Worm (Caenorhabditis elegans): Measurements from ENCODE around the gene pals-26.

DNA sequence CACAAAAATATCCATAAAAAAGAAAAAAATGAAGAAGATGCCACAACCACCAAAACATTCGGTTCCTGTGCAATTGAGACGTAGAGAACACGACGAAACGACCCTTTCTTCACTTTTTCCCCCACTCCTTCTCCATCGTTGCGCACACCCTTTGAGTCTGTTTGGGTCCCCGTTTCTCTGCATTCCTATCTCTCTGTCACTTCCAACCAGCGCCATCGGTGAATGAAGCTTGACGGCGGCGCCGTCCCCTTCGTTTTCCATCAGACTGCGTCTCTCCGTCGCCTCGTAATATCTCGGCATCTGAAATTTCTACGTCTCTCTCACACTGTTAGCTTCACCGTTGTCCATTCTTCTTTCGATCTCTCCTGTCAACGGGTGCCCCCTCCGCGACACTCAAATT is 39.3 kb upstream of the pals-26 start:
- TF ChIP-seq klf-2 (GFP tag; conservative IDR thresholded peaks at IDR 0.05), result no peak
- TF ChIP-seq T22C8.4 (GFP tag; IDR thresholded peaks at IDR 0.05), result no peak
- no peak for TF ChIP-seq cog-1 (tag; optimal IDR thresholded peaks at IDR 0.05)
- TF ChIP-seq flt-1 (GFP tag; IDR thresholded peaks at IDR 0.05), result no peak
- no peak for TF ChIP-seq ztf-23 (GFP tag; IDR thresholded peaks at IDR 0.05)
- no peak for TF ChIP-seq tab-1 (GFP tag; IDR thresholded peaks at IDR 0.05)
- TF ChIP-seq ref-1 (GFP tag; conservative IDR thresholded peaks at IDR 0.05), result no peak
- no peak for TF ChIP-seq med-1 (GFP tag; optimal IDR thresholded peaks at IDR 0.05; ENCODE audit: insufficient read depth)

All from whole organism, midembryonic.